Fruit fly (Drosophila melanogaster) whole organism, embryonic: ENCODE measurements around the gene Irc.
A peak's percentile ranks its signal among the peaks of the same experiment; 100 is the strongest.

Source experiments
- Abd-B ChIP-seq: fragments of 200-800 bp; sonication (Bioruptor generic); optimal IDR thresholded peaks from 2 replicates; lab custom pipeline; 2018; ENCODE audit warnings: missing biosample characterization, mild to moderate bottlenecking, missing genetic modification characterization, moderate library complexity
- Adf1 ChIP-seq: fragments of 200-800 bp; sonication (Bioruptor generic); IDR thresholded peaks from 2 replicates; pipeline ENCODE4 v1.3.6; 2022; ENCODE audit warnings: missing biosample characterization, missing genetic modification characterization
- Antp ChIP-seq: fragments of 200-800 bp; sonication (Bioruptor generic); optimal IDR thresholded peaks from 3 replicates; lab custom pipeline; 2016; ENCODE audit warnings: missing biosample characterization, missing genetic modification characterization
- Blimp-1 ChIP-seq: fragments of 200-800 bp; sonication (Bioruptor generic); optimal IDR thresholded peaks from 3 replicates; lab custom pipeline; 2018; ENCODE audit warnings: missing biosample characterization, missing genetic modification characterization, mild to moderate bottlenecking, moderate library complexity, missing genetic modification reagents
- CG10321 ChIP-seq: fragments of 200-800 bp; sonication (Bioruptor generic); IDR thresholded peaks from 2 replicates; pipeline ENCODE4 v1.3.6; 2022; ENCODE audit warnings: missing biosample characterization, missing genetic modification characterization
- CG10366 ChIP-seq: fragments of 200-800 bp; sonication (Bioruptor generic); IDR thresholded peaks from 2 replicates; pipeline ENCODE4 v1.3.6; 2022; ENCODE audit warnings: missing biosample characterization, missing genetic modification characterization
- CG11085 ChIP-seq: fragments of 200-800 bp; sonication (Bioruptor generic); IDR thresholded peaks from 2 replicates; pipeline ENCODE4 v1.3.6; 2022; ENCODE audit warnings: missing biosample characterization, missing genetic modification characterization
- CG11093 ChIP-seq: fragments of 200-800 bp; sonication (Bioruptor generic); IDR thresholded peaks from 3 replicates; pipeline ENCODE4 v1.3.6; 2022; ENCODE audit warnings: missing biosample characterization, missing genetic modification characterization
- CG14014 ChIP-seq: fragments of 200-800 bp; sonication (Bioruptor generic); IDR thresholded peaks from 2 replicates; pipeline ENCODE4 v1.3.6; 2022; ENCODE audit warnings: missing biosample characterization, missing genetic modification characterization
- CG16813 ChIP-seq: fragments of 200-800 bp; sonication (Bioruptor generic); IDR thresholded peaks from 3 replicates; pipeline ENCODE4 v1.3.6; 2022; ENCODE audit warnings: missing biosample characterization, missing genetic modification characterization; ENCODE audit not compliant: partially characterized antibody
- CG17328 ChIP-seq: fragments of 200-800 bp; sonication (Bioruptor generic); IDR thresholded peaks from 2 replicates; pipeline ENCODE4 v1.3.6; 2022; ENCODE audit warnings: missing biosample characterization, missing genetic modification characterization
- CG2129 ChIP-seq: fragments of 200-800 bp; sonication (Bioruptor generic); IDR thresholded peaks from 2 replicates; pipeline ENCODE4 v1.3.6; 2022; ENCODE audit warnings: missing biosample characterization, missing genetic modification characterization; ENCODE audit not compliant: partially characterized antibody
- CG2199 ChIP-seq: fragments of 200-800 bp; sonication (Bioruptor generic); IDR thresholded peaks from 3 replicates; pipeline ENCODE4 v1.3.6; 2022; ENCODE audit warnings: missing biosample characterization, missing genetic modification characterization
- CG32532 ChIP-seq: fragments of 200-800 bp; sonication (Bioruptor generic); IDR thresholded peaks from 2 replicates; pipeline ENCODE4 v1.3.6; 2022; ENCODE audit warnings: missing biosample characterization, missing genetic modification characterization
- CG3281 ChIP-seq: fragments of 200-800 bp; sonication (Bioruptor generic); optimal IDR thresholded peaks from 3 replicates; lab custom pipeline; 2017; ENCODE audit warnings: missing biosample characterization, mild to moderate bottlenecking, missing genetic modification characterization
- CG34376 ChIP-seq: fragments of 200-800 bp; sonication (Bioruptor generic); optimal IDR thresholded peaks from 2 replicates; lab custom pipeline; 2018; ENCODE audit warnings: missing biosample characterization, mild to moderate bottlenecking, missing genetic modification characterization
- CG4360 ChIP-seq: fragments of 200-800 bp; sonication (Bioruptor generic); IDR thresholded peaks from 2 replicates; pipeline ENCODE4 v1.3.6; 2022; ENCODE audit warnings: missing biosample characterization, missing genetic modification characterization
- CG7271 ChIP-seq: fragments of 200-800 bp; sonication (Bioruptor generic); optimal IDR thresholded peaks from 2 replicates; lab custom pipeline; 2018; ENCODE audit warnings: missing biosample characterization, mild to moderate bottlenecking, missing genetic modification characterization, moderate library complexity
- CoRest ChIP-seq: fragments of 200-800 bp; sonication (Bioruptor generic); optimal IDR thresholded peaks from 3 replicates; lab custom pipeline; 2018; ENCODE audit warnings: missing biosample characterization, mild to moderate bottlenecking, missing genetic modification characterization, moderate library complexity
- Dp ChIP-seq: fragments of 200-800 bp; sonication (Bioruptor generic); optimal IDR thresholded peaks from 2 replicates; lab custom pipeline; 2018; ENCODE audit warnings: missing biosample characterization, mild to moderate bottlenecking, missing genetic modification characterization, moderate library complexity
- Elba2 ChIP-seq: fragments of 200-800 bp; sonication (Bioruptor generic); optimal IDR thresholded peaks from 3 replicates; lab custom pipeline; 2016; ENCODE audit warnings: missing biosample characterization, missing genetic modification characterization
- Hsf ChIP-seq: fragments of 200-800 bp; sonication (Bioruptor generic); optimal IDR thresholded peaks from 3 replicates; lab custom pipeline; 2016; ENCODE audit warnings: missing biosample characterization, missing genetic modification characterization
- MBD-R2 ChIP-seq: fragments of 200-800 bp; sonication (Bioruptor generic); IDR thresholded peaks from 2 replicates; pipeline ENCODE4 v1.3.6; 2022; ENCODE audit warnings: missing biosample characterization, missing genetic modification characterization
- Mrtf ChIP-seq: fragments of 200-800 bp; sonication (Bioruptor generic); IDR thresholded peaks from 3 replicates; pipeline ENCODE4 v1.3.6; 2022; ENCODE audit warnings: missing biosample characterization, missing genetic modification characterization
- Opbp ChIP-seq: fragments of 200-800 bp; sonication (Bioruptor generic); IDR thresholded peaks from 3 replicates; pipeline ENCODE4 v1.3.6; 2022; ENCODE audit warnings: missing biosample characterization, missing genetic modification characterization; ENCODE audit not compliant: partially characterized antibody
- Optix ChIP-seq: fragments of 200-800 bp; sonication (Bioruptor generic); IDR thresholded peaks from 3 replicates; pipeline ENCODE4 v1.3.6; 2022; ENCODE audit warnings: missing biosample characterization, missing genetic modification characterization
- Poxn ChIP-seq: fragments of 200-800 bp; sonication (Bioruptor generic); IDR thresholded peaks from 2 replicates; pipeline ENCODE4 v1.3.6; 2022; ENCODE audit warnings: missing biosample characterization, missing genetic modification characterization
- Rx ChIP-seq: fragments of 200-800 bp; sonication (Bioruptor generic); IDR thresholded peaks from 2 replicates; pipeline ENCODE4 v1.3.6; 2022; ENCODE audit warnings: missing biosample characterization, missing genetic modification characterization
- Trl ChIP-seq, 3 experiments: fragments of >200 bp in 2 of 3; fragments of 200-800 bp in 1 of 3; sonication (Bioruptor generic) in 1 of 3; optimal IDR thresholded peaks; 2 replicates in 1 of 3; 3 replicates in 2 of 3; lab custom pipeline; 2016 to 2017; ENCODE audit warnings: missing biosample characterization in 1 of 3, missing genetic modification characterization in 1 of 3
- amos ChIP-seq: fragments of 200-800 bp; sonication (Bioruptor generic); IDR thresholded peaks from 2 replicates; pipeline ENCODE4 v1.3.6; 2022; ENCODE audit warnings: missing biosample characterization, missing genetic modification characterization; ENCODE audit not compliant: partially characterized antibody
- cad ChIP-seq: fragments of >200 bp; optimal IDR thresholded peaks from 2 replicates; lab custom pipeline; 2017; ENCODE audit warnings: missing biosample characterization, missing genetic modification characterization
- crc ChIP-seq: fragments of 200-800 bp; sonication (Bioruptor generic); optimal IDR thresholded peaks from 2 replicates; lab custom pipeline; 2016; ENCODE audit warnings: missing biosample characterization, missing genetic modification characterization
- crol ChIP-seq: fragments of 200-800 bp; sonication (Bioruptor generic); IDR thresholded peaks from 2 replicates; pipeline ENCODE4 v1.3.6; 2022; ENCODE audit warnings: missing biosample characterization, missing genetic modification characterization
- dmrt99B ChIP-seq: fragments of 200-800 bp; sonication (Bioruptor generic); optimal IDR thresholded peaks from 2 replicates; lab custom pipeline; 2018; ENCODE audit warnings: missing biosample characterization, mild to moderate bottlenecking, missing genetic modification characterization, moderate library complexity
- gce ChIP-seq: fragments of 200-800 bp; sonication (Bioruptor generic); IDR thresholded peaks from 3 replicates; pipeline ENCODE4 v1.3.6; 2022; ENCODE audit warnings: missing biosample characterization, missing genetic modification characterization
- gcm ChIP-seq: fragments of 200-800 bp; sonication (Bioruptor generic); optimal IDR thresholded peaks from 2 replicates; lab custom pipeline; 2019; ENCODE audit warnings: missing biosample characterization, mild to moderate bottlenecking, missing genetic modification characterization, moderate library complexity
- hkb ChIP-seq, 2 experiments: fragments of 200-800 bp in 1 of 2; fragments of >200 bp in 1 of 2; sonication (Bioruptor generic) in 1 of 2; IDR thresholded peaks in 1 of 2; optimal IDR thresholded peaks in 1 of 2; 2 replicates each; pipeline versions ENCODE4 v1.3.6 to Lab custom; 2017 to 2022; ENCODE audit warnings: missing biosample characterization in 1 of 2, missing genetic modification characterization in 1 of 2
- insv ChIP-seq, 2 experiments: fragments of 200-800 bp; sonication (Bioruptor generic); optimal IDR thresholded peaks; 3 replicates each; lab custom pipeline; 2016 to 2018; ENCODE audit warnings: missing biosample characterization in 2 of 2, missing genetic modification characterization in 2 of 2
- nom ChIP-seq: fragments of 200-800 bp; sonication (Bioruptor generic); optimal IDR thresholded peaks from 2 replicates; lab custom pipeline; 2017; ENCODE audit warnings: missing biosample characterization, missing genetic modification characterization, mild to moderate bottlenecking, moderate library complexity, missing genetic modification reagents
- phol ChIP-seq: fragments of 200-800 bp; sonication (Bioruptor generic); optimal IDR thresholded peaks from 3 replicates; lab custom pipeline; 2018; ENCODE audit warnings: missing biosample characterization, mild to moderate bottlenecking, missing genetic modification characterization, moderate library complexity
- ranshi ChIP-seq: fragments of 200-800 bp; sonication (Bioruptor generic); IDR thresholded peaks from 2 replicates; pipeline ENCODE4 v1.3.6; 2022; ENCODE audit warnings: missing biosample characterization, missing genetic modification characterization
- rib ChIP-seq: fragments of 200-800 bp; sonication (Bioruptor generic); IDR thresholded peaks from 2 replicates; pipeline ENCODE4 v1.3.6; 2022; ENCODE audit warnings: missing biosample characterization, missing genetic modification characterization
- sug ChIP-seq: fragments of 200-800 bp; optimal IDR thresholded peaks from 2 replicates; lab custom pipeline; 2019; ENCODE audit warnings: missing biosample characterization, mild to moderate bottlenecking, missing genetic modification characterization, moderate library complexity
- twi ChIP-seq: fragments of 200-800 bp; optimal IDR thresholded peaks from 2 replicates; lab custom pipeline; 2019; ENCODE audit warnings: missing biosample characterization, mild to moderate bottlenecking, missing genetic modification characterization, moderate library complexity
- usp ChIP-seq: fragments of >200 bp; optimal IDR thresholded peaks from 2 replicates; lab custom pipeline; 2017; ENCODE audit warnings: missing biosample characterization, missing genetic modification characterization

Gene Irc

DNA sequence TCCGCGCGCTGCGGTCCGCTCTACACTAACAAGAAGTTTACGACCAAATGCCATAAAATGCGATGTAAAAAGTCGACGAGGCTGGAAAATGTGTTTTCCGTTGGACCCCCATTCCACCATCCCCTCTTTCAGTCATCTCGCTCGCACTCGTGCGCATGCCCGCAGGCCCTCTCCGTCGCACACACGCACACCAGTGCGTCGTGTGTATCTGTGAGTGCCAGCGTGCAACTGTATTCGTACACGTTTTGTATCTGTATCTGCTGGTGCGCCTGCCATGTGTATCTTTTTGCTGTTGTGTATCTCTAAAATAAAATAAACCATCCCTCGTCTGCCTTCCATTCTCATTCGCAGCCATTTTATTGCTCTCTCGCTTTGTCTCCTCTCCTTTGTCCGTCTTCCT is 42.5 kb upstream of the Irc start (continued):
- no peak for TF ChIP-seq CG2129 (GFP tag; lab: Robert Waterston, UW)
- no peak for TF ChIP-seq Optix (GFP tag; lab: Robert Waterston, UW)
- 0 out of 3 replicates have a peak, but pooled peaks have one; percentile 12 for TF ChIP-seq CG11093
- peak; percentile 66 for TF ChIP-seq CG10321 (GFP tag; lab: Robert Waterston, UW)
- TF ChIP-seq MBD-R2 (GFP tag; lab: Robert Waterston, UW) = 0 out of 2 replicates have a peak, but pooled peaks have one; percentile 9
- TF ChIP-seq gcm = peak; percentile 70
- TF ChIP-seq CG10366 (GFP tag; lab: Robert Waterston, UW) = no peak
- peak; percentile 59 for TF ChIP-seq crol (GFP tag; lab: Robert Waterston, UW)
- peak in 1 of 2 experiments; percentile 45 for TF ChIP-seq insv (GFP tag; optimal IDR thresholded peaks at IDR 0.05; lab: Kevin White, UChicago)
- TF ChIP-seq crc = no peak
- TF ChIP-seq Opbp (GFP tag; lab: Robert Waterston, UW) = no peak
- peak; percentile 36; the same call in 1 of the 3 replicates for TF ChIP-seq CG2199 (GFP tag; lab: Robert Waterston, UW)
- 0 out of 2 replicates have a peak, but pooled peaks have one; percentile 23 for TF ChIP-seq rib (GFP tag; lab: Robert Waterston, UW)
- TF ChIP-seq Abd-B (GFP tag; lab: Kevin White, UChicago) = peak; percentile 90
- peak; percentile 31 for TF ChIP-seq phol
- TF ChIP-seq CG16813 = peak; percentile 22; the same call in 1 of the 3 replicates
- TF ChIP-seq Adf1 (GFP tag; lab: Robert Waterston, UW) = 0 out of 2 replicates have a peak, but pooled peaks have one; percentile 16

DNA sequence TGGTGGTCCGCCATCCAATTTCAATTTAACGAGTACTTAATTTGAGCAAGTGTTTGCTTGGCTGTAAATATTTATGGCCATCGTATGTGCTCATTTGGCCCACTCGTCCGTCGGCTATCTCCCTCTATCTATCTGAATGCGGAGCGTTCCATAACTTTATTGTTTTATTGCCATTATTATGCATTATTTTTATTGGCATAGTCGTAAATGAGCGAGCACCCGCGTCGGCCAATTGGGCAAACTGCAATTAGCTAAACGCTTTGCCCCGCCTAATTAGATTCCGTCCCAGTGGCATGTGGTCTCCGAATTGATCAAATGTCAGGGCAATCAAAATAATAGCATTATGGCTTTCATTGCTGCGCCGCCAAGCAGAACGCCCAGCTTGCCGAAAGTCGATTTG is 40.4 kb upstream of the Irc start:
- TF ChIP-seq sug = no peak
- no peak for TF ChIP-seq gce (GFP tag; lab: Robert Waterston, UW)
- TF ChIP-seq Elba2 (GFP tag; lab: Kevin White, UChicago) = peak; percentile 60
- TF ChIP-seq Abd-B (GFP tag; lab: Kevin White, UChicago) = peak; percentile 19
- TF ChIP-seq hkb (optimal IDR thresholded peaks at IDR 0.05; lab: Kevin White, UChicago) = no peak
- no peak for TF ChIP-seq hkb (GFP tag; IDR thresholded peaks at IDR 0.05; lab: Robert Waterston, UW)
- peak; percentile 26 for TF ChIP-seq CG7271
- peak; percentile 83 for TF ChIP-seq cad

DNA sequence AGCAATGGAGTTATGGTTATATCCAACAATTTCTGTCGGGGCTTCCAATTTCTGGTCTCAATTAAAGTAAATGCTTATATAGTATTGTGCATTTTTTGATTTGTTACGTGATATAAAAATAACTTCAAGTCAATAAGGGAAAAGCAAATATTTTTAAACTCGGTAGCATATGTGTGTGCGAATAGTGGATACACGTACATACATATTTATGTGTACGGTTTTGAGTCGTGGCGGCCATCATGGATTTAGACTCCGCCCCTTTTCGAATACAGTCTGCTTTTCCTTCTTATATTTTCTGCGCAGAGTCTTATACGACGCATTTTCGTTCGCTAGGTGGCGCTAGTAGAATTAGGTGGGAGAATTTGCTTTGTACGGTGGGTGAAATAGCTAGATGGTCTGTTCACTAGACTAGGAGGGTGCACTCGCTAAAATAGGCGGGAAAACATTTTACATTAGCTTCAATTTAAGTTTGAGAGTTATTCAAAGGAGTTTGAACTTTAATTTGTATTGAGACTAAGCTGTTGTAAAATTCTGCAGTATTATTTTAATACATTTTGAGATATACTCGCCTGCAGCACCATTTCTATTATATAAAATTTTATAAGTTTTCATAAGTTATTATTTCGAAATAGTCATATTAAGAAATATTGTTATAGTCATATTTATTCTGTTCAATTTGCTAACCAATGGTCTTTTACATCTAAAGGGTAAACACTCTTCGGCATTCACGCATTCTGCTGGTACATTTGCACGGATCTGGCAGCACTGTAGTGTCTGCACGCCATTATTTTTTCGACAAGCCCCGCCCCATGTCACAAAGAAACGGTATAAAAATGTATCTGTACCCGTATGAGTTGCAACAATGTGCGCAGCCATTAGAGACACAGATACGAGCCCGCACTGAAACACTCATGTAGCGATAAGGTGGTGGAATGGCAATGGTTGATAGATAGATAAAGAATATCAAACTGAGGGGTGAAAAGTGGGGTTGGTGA is 33.0 kb upstream of the Irc start:
- TF ChIP-seq Trl (optimal IDR thresholded peaks at IDR 0.05; lab: Kevin White, UChicago) = no peak
- peak; percentile 34 for TF ChIP-seq Trl (GFP tag; optimal IDR thresholded peaks at IDR 0.05; lab: Kevin White, UChicago)
- TF ChIP-seq CG11085 (GFP tag; lab: Robert Waterston, UW) = no peak; the same call in 1 of the 2 replicates
- TF ChIP-seq Antp (GFP tag; lab: Kevin White, UChicago) = peak; percentile 2
- TF ChIP-seq Poxn (GFP tag; lab: Robert Waterston, UW) = no peak
- TF ChIP-seq CG4360 (GFP tag; lab: Robert Waterston, UW) = 0 out of 2 replicates have a peak, but pooled peaks have one; percentile 29
- TF ChIP-seq twi (tag; lab: Kevin White, UChicago) = peak; percentile 15
- peak; percentile 24 for TF ChIP-seq Hsf (GFP tag; lab: Kevin White, UChicago)
- peak; percentile 38; the same call in 1 of the 3 replicates for TF ChIP-seq Mrtf (GFP tag; lab: Robert Waterston, UW)
- TF ChIP-seq ranshi (GFP tag; lab: Robert Waterston, UW) = peak; percentile 67
- no peak for TF ChIP-seq dmrt99B (tag; lab: Kevin White, UChicago)
- peak; percentile 83 for TF ChIP-seq CoRest (tag; lab: Kevin White, UChicago)
- no peak for TF ChIP-seq usp (GFP tag; lab: Kevin White, UChicago)
- no peak for TF ChIP-seq CG3281 (GFP tag; lab: Kevin White, UChicago)
- peak; percentile 62 for TF ChIP-seq Rx (GFP tag; lab: Robert Waterston, UW)
- peak; percentile 69 for TF ChIP-seq CG14014
- TF ChIP-seq Blimp-1 = no peak
- peak; percentile 67 for TF ChIP-seq CG32532 (GFP tag; lab: Robert Waterston, UW)
- peak; percentile 84 for TF ChIP-seq Dp (GFP tag; lab: Kevin White, UChicago)
- TF ChIP-seq CG34376 (GFP tag; lab: Kevin White, UChicago) = peak; percentile 16
- TF ChIP-seq nom (GFP tag; lab: Kevin White, UChicago) = no peak
- TF ChIP-seq CG17328 (GFP tag; lab: Robert Waterston, UW) = peak; percentile 69
- TF ChIP-seq amos (GFP tag; lab: Robert Waterston, UW) = peak; percentile 31; the same call in 1 of the 2 replicates
